Worm (Caenorhabditis elegans) whole organism, L4/young adult: Measurements from ENCODE around the gene nhr-193.

Source experiments
- dao-5 ChIP-seq: sonication (generic microtip); optimal IDR thresholded peaks from 2 replicates; lab custom pipeline; 2016; ENCODE audit warnings: missing genotype, missing genetic modification characterization, moderate library complexity, missing compliant biosample characterization
- him-1 ChIP-seq: sonication (generic microtip); optimal IDR thresholded peaks from 2 replicates; lab custom pipeline; 2016; ENCODE audit warnings: missing genotype, missing genetic modification reagents, missing genetic modification characterization, missing compliant biosample characterization

- no peak for TF ChIP-seq dao-5
- TF ChIP-seq him-1 (tag; lab: Kevin White, UChicago), result no peak
Measured at ce11 chrV:16302439-16302838, 39.7 kb upstream of the nhr-193 start, which contains the start of the genes C31A11.13 and oac-6.
